Worm (Caenorhabditis elegans): ENCODE results near the gene str-82.

ce11 chrV:3943364-3943763 lies 31.1 kb upstream of the str-82 start:
- TF ChIP-seq fos-1 (tag; optimal IDR thresholded peaks at IDR 0.05) (no peak), ztf-4 (tag; optimal IDR thresholded peaks at IDR 0.05) (no peak), ceh-28 (tag; optimal IDR thresholded peaks at IDR 0.05) (no peak), ZK546.5 (tag; optimal IDR thresholded peaks at IDR 0.05) (no peak), egl-5 (tag; optimal IDR thresholded peaks at IDR 0.05) (no peak), nhr-77 (tag; optimal IDR thresholded peaks at IDR 0.05) (no peak), fkh-10 (GFP tag; optimal IDR thresholded peaks at IDR 0.05) (no peak), nhr-23 (tag; optimal IDR thresholded peaks at IDR 0.05) (no peak), ceh-9 (tag; optimal IDR thresholded peaks at IDR 0.05) (no peak), zag-1 (tag; optimal IDR thresholded peaks at IDR 0.05) (no peak), egl-27 (tag; optimal IDR thresholded peaks at IDR 0.05) (no peak), unc-62 (GFP tag; optimal IDR thresholded peaks at IDR 0.05) (no peak)

Measured in whole organism, L3 larva.